Worm (Caenorhabditis elegans): ENCODE data around the gene rps-24.

Gene rps-24

ce11 chrIV:427100-427908 lies 41.6 kb downstream of the rps-24 start:
- TF ChIP-seq T20F7.1 (GFP tag; optimal IDR thresholded peaks at IDR 0.05) (peak; percentile 13), mxl-3 (GFP tag; optimal IDR thresholded peaks at IDR 0.05) (no peak), lin-38 (GFP tag; IDR thresholded peaks at IDR 0.05) (peak; percentile 62), tag-97 (GFP tag; IDR thresholded peaks at IDR 0.05) (no peak), Y105C5A.15 (GFP tag; IDR thresholded peaks at IDR 0.05) (0 out of 2 replicates have a peak, but pooled peaks have one; percentile 11), R02D3.7 (tag; optimal IDR thresholded peaks at IDR 0.05) (no peak), lin-39 (tag; optimal IDR thresholded peaks at IDR 0.05) (no peak), ceh-32 (tag; optimal IDR thresholded peaks at IDR 0.05; ENCODE audit: poor library complexity) (no peak), sdz-12 (GFP tag; optimal IDR thresholded peaks at IDR 0.05) (no peak), T26A8.4 (GFP tag; IDR thresholded peaks at IDR 0.05) (0 out of 2 replicates have a peak, but pooled peaks have one; percentile 13), lin-1 (GFP tag; IDR thresholded peaks at IDR 0.05) (no peak), lsy-2 (tag; optimal IDR thresholded peaks at IDR 0.05) (peak in 1 of 2 experiments; percentile 10), lin-15B (tag; optimal IDR thresholded peaks at IDR 0.05) (no peak), F49E8.2 (tag; optimal IDR thresholded peaks at IDR 0.05; ENCODE audit: borderline replicate concordance) (peak; percentile 63), nhr-111 (GFP tag; optimal IDR thresholded peaks at IDR 0.05) (no peak), cey-2 (tag; optimal IDR thresholded peaks at IDR 0.05; ENCODE audit: borderline replicate concordance, insufficient read depth) (no peak), mep-1 (tag; optimal IDR thresholded peaks at IDR 0.05) (peak; percentile 11), Y48G9A.11 (GFP tag; IDR thresholded peaks at IDR 0.05) (peak; percentile 76), zip-2 (tag; optimal IDR thresholded peaks at IDR 0.05) (no peak), madf-5 (GFP tag; IDR thresholded peaks at IDR 0.05) (no peak), daf-8 (GFP tag; IDR thresholded peaks at IDR 0.05) (no peak), ama-1 (optimal IDR thresholded peaks at IDR 0.05) (no peak), duxl-1 (tag; optimal IDR thresholded peaks at IDR 0.05; ENCODE audit: poor library complexity) (peak; percentile 36), hif-1 (tag; optimal IDR thresholded peaks at IDR 0.05) (no peak), ZK337.2 (GFP tag; IDR thresholded peaks at IDR 0.05) (no peak), ZK546.5 (tag; optimal IDR thresholded peaks at IDR 0.05) (no peak), pha-4 (GFP tag; IDR thresholded peaks at IDR 0.05) (peak; percentile 8; the same call in 1 of the 2 replicates), pha-4 (tag; optimal IDR thresholded peaks at IDR 0.05) (no peak), ctbp-1 (GFP tag; IDR thresholded peaks at IDR 0.05) (0 out of 2 replicates have a peak, but pooled peaks have one; percentile 26), arid-1 (GFP tag; conservative IDR thresholded peaks at IDR 0.05) (0 out of 2 replicates have a peak, but pooled peaks have one; percentile 4), saeg-2 (GFP tag; IDR thresholded peaks at IDR 0.05) (no peak), Y75B8A.6 (GFP tag; IDR thresholded peaks at IDR 0.05) (0 out of 2 replicates have a peak, but pooled peaks have one; percentile 20), dmd-8 (GFP tag; IDR thresholded peaks at IDR 0.05) (no peak), zip-11 (GFP tag; IDR thresholded peaks at IDR 0.05) (no peak), zfp-3 (GFP tag; conservative IDR thresholded peaks at IDR 0.05) (0 out of 2 replicates have a peak, but pooled peaks have one; percentile 15), daf-16 (GFP tag; optimal IDR thresholded peaks at IDR 0.05) (no peak), daf-16 (tag; optimal IDR thresholded peaks at IDR 0.05) (peak; percentile 23), mdt-29 (GFP tag; IDR thresholded peaks at IDR 0.05) (peak; percentile 17; the same call in 1 of the 2 replicates)

ce11 chrIV:428869-429268 lies 43.2 kb downstream of the rps-24 start, which contains the start of gene Y66H1A.5:
Gene Y66H1A.5, minus strand, starts transcription at chrIV:429133.
- TF ChIP-seq fkh-10 (GFP tag; optimal IDR thresholded peaks at IDR 0.05) (no peak), hif-1 (tag; optimal IDR thresholded peaks at IDR 0.05) (peak in 1 of 2 experiments; percentile 60), tra-1 (GFP tag; IDR thresholded peaks at IDR 0.05) (no peak), unc-130 (GFP tag; optimal IDR thresholded peaks at IDR 0.05) (no peak), mep-1 (tag; optimal IDR thresholded peaks at IDR 0.05) (peak; percentile 10), mdt-29 (GFP tag; IDR thresholded peaks at IDR 0.05) (no peak), nhr-10 (tag; optimal IDR thresholded peaks at IDR 0.05) (peak; percentile 41), daf-12 (tag; optimal IDR thresholded peaks at IDR 0.05) (no peak), tag-97 (GFP tag; IDR thresholded peaks at IDR 0.05) (no peak), saeg-2 (GFP tag; IDR thresholded peaks at IDR 0.05) (no peak), lsy-2 (tag; optimal IDR thresholded peaks at IDR 0.05) (no peak), ceh-44 (GFP tag; IDR thresholded peaks at IDR 0.05) (no peak), dpl-1 (GFP tag; optimal IDR thresholded peaks at IDR 0.05) (no peak), unc-39 (tag; optimal IDR thresholded peaks at IDR 0.05) (no peak), spr-1 (tag; optimal IDR thresholded peaks at IDR 0.05) (no peak), hlh-30 (tag; optimal IDR thresholded peaks at IDR 0.05; ENCODE audit: insufficient read depth) (peak; percentile 5), dmd-6 (GFP tag; IDR thresholded peaks at IDR 0.05) (peak; percentile 31; the same call in 1 of the 2 replicates)
